Worm (Caenorhabditis elegans) whole organism, mixed stage, embryonic: ENCODE results near the gene T02H6.3.

ENCODE experiments used
- M03D4.4 ChIP-seq: sonication (generic microtip); optimal IDR thresholded peaks from 2 replicates; lab custom pipeline; 2017; ENCODE audit warnings: mild to moderate bottlenecking, missing genetic modification characterization, missing compliant biosample characterization
- bed-3 ChIP-seq: fragments of 200-800 bp; sonication (Bioruptor generic); optimal IDR thresholded peaks from 3 replicates; lab custom pipeline; 2018; ENCODE audit warnings: mild to moderate bottlenecking, missing genetic modification characterization, moderate library complexity, missing compliant biosample characterization
- ceh-39 ChIP-seq: fragments of 150-350 bp; optimal IDR thresholded peaks from 2 replicates; lab custom pipeline; 2014; ENCODE audit warnings: missing biosample characterization, missing genetic modification characterization
- ceh-43 ChIP-seq: fragments of 200-800 bp; sonication (Bioruptor generic); optimal IDR thresholded peaks from 2 replicates; lab custom pipeline; 2018; ENCODE audit warnings: mild to moderate bottlenecking, missing genetic modification characterization, moderate library complexity, missing compliant biosample characterization
- ceh-83 ChIP-seq: fragments of 200-800 bp; sonication (Bioruptor generic); optimal IDR thresholded peaks from 2 replicates; lab custom pipeline; 2018; ENCODE audit warnings: mild to moderate bottlenecking, missing genetic modification characterization, missing compliant biosample characterization
- ces-1 ChIP-seq: fragments of 150-350 bp; optimal IDR thresholded peaks from 2 replicates; lab custom pipeline; 2014; ENCODE audit warnings: missing biosample characterization, missing genetic modification reagents, missing genetic modification characterization
- cnd-1 ChIP-seq: fragments of 200-800 bp; sonication (Bioruptor generic); optimal IDR thresholded peaks from 2 replicates; lab custom pipeline; 2018; ENCODE audit warnings: mild to moderate bottlenecking, missing genetic modification characterization, missing compliant biosample characterization
- drap-1 ChIP-seq: fragments of 200-800 bp; sonication (Bioruptor generic); optimal IDR thresholded peaks from 3 replicates; lab custom pipeline; 2018; ENCODE audit warnings: mild to moderate bottlenecking, missing genetic modification characterization, missing compliant biosample characterization
- elt-1 ChIP-seq: sonication (generic microtip); optimal IDR thresholded peaks from 2 replicates; lab custom pipeline; 2017; ENCODE audit warnings: missing genetic modification characterization, mild to moderate bottlenecking, missing compliant biosample characterization, antibody characterized with exemption, moderate library complexity, borderline replicate concordance; ENCODE audit not compliant: insufficient read depth
- elt-3 ChIP-seq: fragments of 150-350 bp; optimal IDR thresholded peaks from 2 replicates; lab custom pipeline; 2014; ENCODE audit warnings: missing biosample characterization, missing genetic modification characterization
- flh-1 ChIP-seq: fragments of 200-800 bp; sonication (Bioruptor generic); optimal IDR thresholded peaks from 2 replicates; lab custom pipeline; 2018; ENCODE audit warnings: mild to moderate bottlenecking, missing genetic modification characterization, moderate library complexity, missing compliant biosample characterization
- ham-2 ChIP-seq: fragments of 200-800 bp; sonication (Bioruptor generic); optimal IDR thresholded peaks from 2 replicates; lab custom pipeline; 2018; ENCODE audit warnings: mild to moderate bottlenecking, missing genetic modification characterization, missing compliant biosample characterization
- hlh-1 ChIP-seq: fragments of 150-350 bp; optimal IDR thresholded peaks from 2 replicates; lab custom pipeline; 2014; ENCODE audit warnings: missing biosample characterization, missing genetic modification reagents, missing genetic modification characterization
- lin-13 ChIP-seq: fragments of 150-350 bp; optimal IDR thresholded peaks from 2 replicates; lab custom pipeline; 2014; ENCODE audit warnings: missing biosample characterization, missing genetic modification characterization
- lin-32 ChIP-seq: fragments of 200-800 bp; sonication (Bioruptor generic); optimal IDR thresholded peaks from 2 replicates; lab custom pipeline; 2018; ENCODE audit warnings: mild to moderate bottlenecking, missing genetic modification characterization, missing compliant biosample characterization
- lsy-2 ChIP-seq: fragments of 150-350 bp; optimal IDR thresholded peaks from 2 replicates; lab custom pipeline; 2014; ENCODE audit warnings: missing biosample characterization, missing genetic modification characterization
- mab-5 ChIP-seq: fragments of 150-350 bp; optimal IDR thresholded peaks from 2 replicates; lab custom pipeline; 2014; ENCODE audit warnings: missing biosample characterization, missing genetic modification characterization
- mep-1 ChIP-seq: fragments of 150-350 bp; optimal IDR thresholded peaks from 2 replicates; lab custom pipeline; 2017; ENCODE audit warnings: missing biosample characterization, missing genetic modification reagents, missing genetic modification characterization, inconsistent platforms
- mls-2 ChIP-seq: sonication (generic microtip); optimal IDR thresholded peaks from 2 replicates; lab custom pipeline; 2016; ENCODE audit warnings: mild to moderate bottlenecking, missing genetic modification characterization, moderate library complexity, missing compliant biosample characterization
- nhr-2 ChIP-seq: fragments of 150-350 bp; optimal IDR thresholded peaks from 2 replicates; lab custom pipeline; 2014; ENCODE audit warnings: missing biosample characterization, missing genetic modification characterization
- nhr-237 ChIP-seq: fragments of 150-350 bp; optimal IDR thresholded peaks from 2 replicates; lab custom pipeline; 2014; ENCODE audit warnings: missing biosample characterization, missing genetic modification characterization
- nhr-28 ChIP-seq: fragments of 150-350 bp; optimal IDR thresholded peaks from 2 replicates; lab custom pipeline; 2014; ENCODE audit warnings: missing biosample characterization, missing genetic modification characterization
- nhr-76 ChIP-seq: sonication (generic microtip); optimal IDR thresholded peaks from 2 replicates; lab custom pipeline; 2017; ENCODE audit warnings: missing biosample characterization, missing genetic modification characterization
- sem-2 ChIP-seq: fragments of 200-800 bp; sonication (Bioruptor generic); optimal IDR thresholded peaks from 2 replicates; lab custom pipeline; 2018; ENCODE audit warnings: mild to moderate bottlenecking, missing genetic modification characterization, missing compliant biosample characterization
- snpc-4 ChIP-seq: fragments of 150-350 bp; optimal IDR thresholded peaks from 2 replicates; lab custom pipeline; 2014; ENCODE audit warnings: missing biosample characterization, missing genetic modification characterization
- sptf-1 ChIP-seq: sonication (generic microtip); optimal IDR thresholded peaks from 2 replicates; lab custom pipeline; 2017; ENCODE audit warnings: mild to moderate bottlenecking, missing genetic modification characterization, moderate library complexity, missing compliant biosample characterization
- tbx-8 ChIP-seq: fragments of 200-800 bp; sonication (Bioruptor generic); optimal IDR thresholded peaks from 2 replicates; lab custom pipeline; 2018; ENCODE audit warnings: mild to moderate bottlenecking, missing genetic modification characterization, moderate library complexity, missing compliant biosample characterization
- unc-120 ChIP-seq: sonication (generic microtip); optimal IDR thresholded peaks from 2 replicates; lab custom pipeline; 2017; ENCODE audit warnings: missing genetic modification characterization, missing compliant biosample characterization; ENCODE audit not compliant: poor library complexity, severe bottlenecking
- unc-39 ChIP-seq: fragments of 150-350 bp; optimal IDR thresholded peaks from 2 replicates; lab custom pipeline; 2014; ENCODE audit warnings: missing biosample characterization, missing genetic modification characterization
- unc-62 ChIP-seq: fragments of 150-350 bp; optimal IDR thresholded peaks from 2 replicates; lab custom pipeline; 2014; ENCODE audit warnings: missing biosample characterization, missing genetic modification reagents, missing genetic modification characterization
- zip-8 ChIP-seq: fragments of 150-350 bp; optimal IDR thresholded peaks from 2 replicates; lab custom pipeline; 2014; ENCODE audit warnings: missing biosample characterization, missing genetic modification characterization
- ztf-11 ChIP-seq: fragments of 150-350 bp; optimal IDR thresholded peaks from 2 replicates; lab custom pipeline; 2014; ENCODE audit warnings: missing biosample characterization, missing genetic modification characterization

T02H6.3 gene

DNA sequence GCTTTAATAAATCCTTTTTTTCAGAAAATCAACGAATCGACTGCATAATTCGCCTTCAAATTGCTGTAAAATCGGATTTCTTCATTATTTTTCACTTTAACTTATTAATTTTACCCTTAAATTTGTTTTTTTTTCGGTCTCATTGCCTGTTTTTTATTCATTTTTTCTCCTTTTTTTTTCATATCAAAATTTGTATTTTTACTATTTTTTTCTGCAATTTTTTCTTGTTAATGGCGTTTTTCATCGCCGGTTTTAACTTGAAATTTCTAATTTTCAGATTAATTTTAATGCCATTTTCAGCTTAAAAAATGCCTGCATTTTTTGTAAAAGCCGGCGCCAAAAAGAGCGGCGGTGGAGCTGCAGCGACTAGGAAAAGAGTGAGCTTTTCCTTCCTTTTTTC lies 17.4 kb downstream of the T02H6.3 start, which contains the start of gene T02H6.1:
TSS of gene T02H6.1 (plus strand) at position 301 of the 400 bp plus-strand sequence.
- TF ChIP-seq nhr-2 (tag; lab: Kevin White, UChicago) (no peak), M03D4.4 (tag; lab: Kevin White, UChicago) (no peak), mep-1 (tag; lab: Kevin White, UChicago) (no peak), ceh-83 (no peak), snpc-4 (tag; lab: Kevin White, UChicago) (no peak), lin-32 (GFP tag; lab: Kevin White, UChicago) (no peak), ces-1 (GFP tag; lab: Kevin White, UChicago) (no peak), ztf-11 (tag; lab: Kevin White, UChicago) (no peak), ceh-43 (GFP tag; lab: Kevin White, UChicago) (no peak), sem-2 (no peak), zip-8 (no peak), flh-1 (GFP tag; lab: Kevin White, UChicago) (no peak), nhr-28 (tag; lab: Kevin White, UChicago) (no peak), ceh-39 (tag; lab: Kevin White, UChicago) (no peak), mab-5 (no peak), nhr-76 (tag; lab: Kevin White, UChicago) (no peak), elt-3 (no peak), unc-62 (GFP tag; lab: Kevin White, UChicago) (no peak)
- TF ChIP-seq, all 35 proteins: peak for 0

ce11 chrII:721931-722330 lies 30.3 kb downstream of the T02H6.3 start:
- TF ChIP-seq nhr-2 (tag; lab: Kevin White, UChicago), result no peak
- peak; percentile 80 for TF ChIP-seq elt-1 (tag; lab: Kevin White, UChicago)
- TF ChIP-seq cnd-1 (tag; lab: Kevin White, UChicago), result no peak
- no peak for TF ChIP-seq mab-5
- TF ChIP-seq elt-3, result no peak
- no peak for TF ChIP-seq ceh-83
- no peak for TF ChIP-seq mep-1 (tag; lab: Kevin White, UChicago)
- TF ChIP-seq ceh-39 (tag; lab: Kevin White, UChicago), result no peak
- no peak for TF ChIP-seq lin-13 (tag; lab: Kevin White, UChicago)
- TF ChIP-seq M03D4.4 (tag; lab: Kevin White, UChicago), result no peak
- no peak for TF ChIP-seq hlh-1 (tag; lab: Kevin White, UChicago)
- no peak for TF ChIP-seq bed-3
- TF ChIP-seq zip-8, result peak; percentile 68
- no peak for TF ChIP-seq unc-39 (tag; lab: Kevin White, UChicago)
- no peak for TF ChIP-seq nhr-76 (tag; lab: Kevin White, UChicago)
- TF ChIP-seq mls-2 (tag; lab: Kevin White, UChicago), result no peak

DNA sequence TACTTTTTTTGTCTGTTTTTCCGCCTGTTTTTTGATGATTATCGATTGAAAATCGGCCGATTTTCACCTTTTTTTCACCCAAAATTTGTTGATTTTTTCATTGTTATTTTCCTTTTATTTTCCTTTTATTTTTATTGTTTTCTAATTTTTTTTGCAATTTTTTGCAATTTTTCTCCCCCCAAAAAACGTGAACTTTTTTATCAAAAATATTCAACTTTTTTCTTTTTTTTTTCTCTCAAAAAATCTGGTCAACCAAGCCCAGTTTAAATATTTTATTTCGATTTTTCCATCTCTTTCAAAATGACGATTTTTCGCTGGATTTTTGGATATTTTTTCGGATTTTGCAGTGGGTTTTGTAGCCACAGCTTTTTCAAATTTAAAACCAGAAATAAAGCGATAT lies 31.8 kb downstream of the T02H6.3 start, which contains the start of gene rfip-2:
TSS of gene rfip-2 (plus strand) at position 301 of the 400 bp plus-strand sequence.
- TF ChIP-seq elt-3 (no peak), nhr-76 (tag; lab: Kevin White, UChicago) (no peak), snpc-4 (tag; lab: Kevin White, UChicago) (no peak)
- TF ChIP-seq, all 35 proteins: peak for 0

ce11 chrII:724004-724403 lies 32.4 kb downstream of the T02H6.3 start:
- TF ChIP-seq ceh-43 (GFP tag; lab: Kevin White, UChicago) (no peak), bed-3 (no peak), drap-1 (GFP tag; lab: Kevin White, UChicago) (no peak), nhr-2 (tag; lab: Kevin White, UChicago) (no peak), elt-1 (tag; lab: Kevin White, UChicago) (no peak), sptf-1 (tag; lab: Kevin White, UChicago) (no peak), nhr-76 (tag; lab: Kevin White, UChicago) (no peak), ham-2 (GFP tag; lab: Kevin White, UChicago) (no peak), lsy-2 (tag; lab: Kevin White, UChicago) (no peak), mls-2 (tag; lab: Kevin White, UChicago) (no peak), nhr-237 (tag; lab: Kevin White, UChicago) (no peak)

ce11 chrII:729931-730330 lies 38.3 kb downstream of the T02H6.3 start:
- TF ChIP-seq ztf-11 (tag; lab: Kevin White, UChicago) (no peak), tbx-8 (GFP tag; lab: Kevin White, UChicago) (no peak), flh-1 (GFP tag; lab: Kevin White, UChicago) (no peak), ces-1 (GFP tag; lab: Kevin White, UChicago) (no peak), unc-62 (GFP tag; lab: Kevin White, UChicago) (no peak), lin-32 (GFP tag; lab: Kevin White, UChicago) (no peak), elt-1 (tag; lab: Kevin White, UChicago) (no peak), ham-2 (GFP tag; lab: Kevin White, UChicago) (no peak), unc-120 (tag; lab: Kevin White, UChicago) (no peak), snpc-4 (tag; lab: Kevin White, UChicago) (no peak), sptf-1 (tag; lab: Kevin White, UChicago) (peak; percentile 11), ceh-83 (no peak), lsy-2 (tag; lab: Kevin White, UChicago) (peak; percentile 23), cnd-1 (tag; lab: Kevin White, UChicago) (no peak), mep-1 (tag; lab: Kevin White, UChicago) (no peak), mls-2 (tag; lab: Kevin White, UChicago) (no peak)
